Worm (Caenorhabditis elegans): Measurements from ENCODE around the gene C55A1.6.

The C55A1.6 gene

DNA sequence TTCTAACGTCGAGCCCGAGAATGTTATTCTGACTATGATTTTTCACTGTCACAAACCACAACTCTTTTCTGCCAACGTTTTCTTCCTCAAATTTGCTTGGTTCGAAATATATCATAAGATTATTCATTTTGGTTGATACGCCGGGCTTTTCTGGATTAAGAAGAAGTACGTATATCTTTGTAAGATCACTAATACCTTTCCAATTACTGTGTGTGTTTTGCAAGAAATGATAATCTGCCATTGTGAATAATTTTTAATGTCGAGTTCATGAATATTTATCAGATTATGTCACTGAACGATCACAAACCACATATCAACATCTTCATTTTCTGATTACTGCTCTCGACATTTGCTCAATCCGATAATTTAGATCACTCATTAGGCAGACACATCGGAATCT lies 37.8 kb downstream of the C55A1.6 start, which contains the start of gene nhr-196:
nhr-196 (plus strand) TSS at position 118 of the 400 bp plus-strand sequence.
- TF ChIP-seq sem-2 (GFP tag; optimal IDR thresholded peaks at IDR 0.05), result no peak
- TF ChIP-seq ces-1 (GFP tag; optimal IDR thresholded peaks at IDR 0.05), result no peak
- no peak for TF ChIP-seq nhr-28 (tag; optimal IDR thresholded peaks at IDR 0.05)
- TF ChIP-seq hlh-1 (tag; optimal IDR thresholded peaks at IDR 0.05), result no peak
- no peak for TF ChIP-seq mab-5 (tag; optimal IDR thresholded peaks at IDR 0.05)
- TF ChIP-seq lin-32 (GFP tag; optimal IDR thresholded peaks at IDR 0.05), result no peak
- TF ChIP-seq sptf-1 (tag; optimal IDR thresholded peaks at IDR 0.05), result no peak
- TF ChIP-seq blmp-1 (tag; optimal IDR thresholded peaks at IDR 0.05), result no peak
- no peak for TF ChIP-seq tbx-8 (GFP tag; optimal IDR thresholded peaks at IDR 0.05)
- no peak for TF ChIP-seq nhr-2 (tag; optimal IDR thresholded peaks at IDR 0.05)

DNA sequence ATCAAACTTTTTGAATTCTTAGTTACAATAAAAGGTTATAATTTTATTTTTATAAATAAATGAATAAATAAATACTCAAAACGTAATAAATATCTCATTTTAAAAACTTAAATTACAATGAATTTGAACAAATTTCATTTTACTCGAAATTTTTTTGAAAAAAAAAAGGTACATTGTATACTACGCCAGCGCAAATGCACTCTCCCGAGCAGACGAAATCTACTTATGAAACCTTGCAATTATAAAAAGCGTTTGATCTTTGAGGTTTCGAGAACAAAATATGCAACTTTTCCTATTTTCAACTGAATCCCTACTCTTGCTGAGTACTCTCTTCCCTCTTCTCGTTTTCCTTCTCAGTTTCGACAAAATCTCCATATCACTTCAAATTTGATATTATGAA lies 39.8 kb downstream of the C55A1.6 start, which contains the start of gene nhr-197:
nhr-197 (plus strand) TSS at position 301 of the 400 bp plus-strand sequence.
- no peak for TF ChIP-seq nhr-28 (tag; optimal IDR thresholded peaks at IDR 0.05)
- TF ChIP-seq sptf-1 (tag; optimal IDR thresholded peaks at IDR 0.05), result no peak
- TF ChIP-seq zip-8 (tag; optimal IDR thresholded peaks at IDR 0.05), result no peak
- no peak for TF ChIP-seq nhr-237 (tag; optimal IDR thresholded peaks at IDR 0.05)
- no peak for TF ChIP-seq cnd-1 (tag; optimal IDR thresholded peaks at IDR 0.05)
- TF ChIP-seq nhr-12 (tag; optimal IDR thresholded peaks at IDR 0.05), result no peak
- no peak for TF ChIP-seq lin-13 (tag; optimal IDR thresholded peaks at IDR 0.05)

ce11 chrV:15689952-15690351 lies 42.1 kb downstream of the C55A1.6 start, which contains the start of gene nhr-268:
Gene nhr-268, plus strand, starts transcription at chrV:15690252.
- no peak for TF ChIP-seq sptf-1 (tag; optimal IDR thresholded peaks at IDR 0.05)
- no peak for TF ChIP-seq elt-3 (tag; optimal IDR thresholded peaks at IDR 0.05)
- TF ChIP-seq unc-62 (GFP tag; optimal IDR thresholded peaks at IDR 0.05), result no peak
- no peak for TF ChIP-seq bed-3 (GFP tag; optimal IDR thresholded peaks at IDR 0.05)
- TF ChIP-seq lin-13 (tag; optimal IDR thresholded peaks at IDR 0.05), result no peak
- TF ChIP-seq nhr-2 (tag; optimal IDR thresholded peaks at IDR 0.05), result no peak
- no peak for TF ChIP-seq ceh-39 (tag; optimal IDR thresholded peaks at IDR 0.05)
- no peak for TF ChIP-seq nhr-28 (tag; optimal IDR thresholded peaks at IDR 0.05)
- no peak for TF ChIP-seq lsy-2 (tag; optimal IDR thresholded peaks at IDR 0.05)
- no peak for TF ChIP-seq ces-1 (GFP tag; optimal IDR thresholded peaks at IDR 0.05)
- TF ChIP-seq mls-2 (tag; optimal IDR thresholded peaks at IDR 0.05), result no peak
- no peak for TF ChIP-seq tbx-8 (GFP tag; optimal IDR thresholded peaks at IDR 0.05)
- TF ChIP-seq lin-32 (GFP tag; optimal IDR thresholded peaks at IDR 0.05), result no peak
- no peak for TF ChIP-seq cnd-1 (tag; optimal IDR thresholded peaks at IDR 0.05)
- TF ChIP-seq zip-8 (tag; optimal IDR thresholded peaks at IDR 0.05), result no peak
- TF ChIP-seq elt-1 (tag; optimal IDR thresholded peaks at IDR 0.05; ENCODE audit: borderline replicate concordance, insufficient read depth), result no peak
- no peak for TF ChIP-seq flh-1 (GFP tag; optimal IDR thresholded peaks at IDR 0.05)
- no peak for TF ChIP-seq snpc-4 (tag; optimal IDR thresholded peaks at IDR 0.05)
- TF ChIP-seq sem-2 (GFP tag; optimal IDR thresholded peaks at IDR 0.05), result no peak
- no peak for TF ChIP-seq ham-2 (GFP tag; optimal IDR thresholded peaks at IDR 0.05)

ce11 chrV:15693682-15694081 lies 45.8 kb downstream of the C55A1.6 start, which contains the start of gene nhr-198:
Gene nhr-198, plus strand, starts transcription at chrV:15693994.
- TF ChIP-seq lin-32 (GFP tag; optimal IDR thresholded peaks at IDR 0.05) (no peak), M03D4.4 (tag; optimal IDR thresholded peaks at IDR 0.05) (no peak), lsy-2 (tag; optimal IDR thresholded peaks at IDR 0.05) (no peak), snpc-4 (tag; optimal IDR thresholded peaks at IDR 0.05) (no peak), hlh-1 (tag; optimal IDR thresholded peaks at IDR 0.05) (no peak), unc-120 (tag; optimal IDR thresholded peaks at IDR 0.05; ENCODE audit: poor library complexity, severe bottlenecking) (no peak), unc-62 (GFP tag; optimal IDR thresholded peaks at IDR 0.05) (no peak), mab-5 (tag; optimal IDR thresholded peaks at IDR 0.05) (no peak), mep-1 (tag; optimal IDR thresholded peaks at IDR 0.05) (no peak), mls-2 (tag; optimal IDR thresholded peaks at IDR 0.05) (no peak), lin-13 (tag; optimal IDR thresholded peaks at IDR 0.05) (no peak), blmp-1 (tag; optimal IDR thresholded peaks at IDR 0.05) (no peak), ceh-43 (GFP tag; optimal IDR thresholded peaks at IDR 0.05) (no peak), nhr-12 (tag; optimal IDR thresholded peaks at IDR 0.05) (no peak), nhr-2 (tag; optimal IDR thresholded peaks at IDR 0.05) (no peak), zip-8 (tag; optimal IDR thresholded peaks at IDR 0.05) (no peak), tbx-8 (GFP tag; optimal IDR thresholded peaks at IDR 0.05) (no peak), nhr-237 (tag; optimal IDR thresholded peaks at IDR 0.05) (no peak), sptf-1 (tag; optimal IDR thresholded peaks at IDR 0.05) (no peak), ceh-39 (tag; optimal IDR thresholded peaks at IDR 0.05) (no peak)

DNA sequence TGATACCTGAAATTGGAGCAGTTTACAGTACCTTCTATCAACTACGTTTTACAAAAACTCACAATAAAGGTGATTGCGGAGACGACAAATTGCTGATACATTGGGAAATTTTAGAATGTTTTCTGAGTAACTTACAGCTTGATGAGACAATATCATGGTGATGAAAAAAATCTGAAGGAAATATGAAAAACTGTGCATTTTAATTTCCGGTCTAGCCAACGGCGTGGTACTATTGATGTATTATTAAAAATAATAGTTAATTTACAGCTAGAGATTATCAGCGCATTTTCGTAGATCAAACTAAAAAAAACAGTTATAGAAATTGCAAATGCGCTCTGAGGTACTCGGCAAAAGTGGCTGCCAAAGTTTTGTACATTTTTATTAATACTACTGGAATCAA lies 50.3 kb downstream of the C55A1.6 start, which contains the start of gene srx-29:
srx-29 (minus strand) TSS at position 101 of the 400 bp plus-strand sequence.
- TF ChIP-seq lsy-2 (tag; optimal IDR thresholded peaks at IDR 0.05), result no peak
- no peak for TF ChIP-seq ces-1 (GFP tag; optimal IDR thresholded peaks at IDR 0.05)
- TF ChIP-seq unc-62 (GFP tag; optimal IDR thresholded peaks at IDR 0.05), result no peak
- no peak for TF ChIP-seq elt-3 (tag; optimal IDR thresholded peaks at IDR 0.05)
- TF ChIP-seq sptf-1 (tag; optimal IDR thresholded peaks at IDR 0.05), result no peak
